Fruit fly (Drosophila melanogaster): ENCODE results near the gene Atg12.

Gene Atg12

DNA sequence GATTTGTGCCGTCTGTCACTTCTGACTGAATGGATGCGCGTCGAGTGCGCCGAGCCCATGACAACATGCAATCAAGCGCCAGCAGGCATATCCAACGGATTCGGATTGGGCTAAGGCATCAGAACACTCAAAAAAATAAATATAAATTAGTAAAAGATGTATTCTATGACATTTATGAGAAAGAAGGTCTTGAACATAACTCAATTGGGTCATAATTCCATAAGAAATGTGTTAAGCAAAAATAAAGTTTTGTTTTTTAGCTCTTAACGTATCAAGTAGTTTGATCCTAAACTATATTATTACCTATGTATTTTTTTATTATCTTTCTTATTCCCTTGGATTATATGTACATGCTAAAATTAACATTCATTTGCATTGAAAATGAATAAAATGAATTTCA lies 23.2 kb upstream of the Atg12 start:
- no peak for TF ChIP-seq noc (tag; optimal IDR thresholded peaks at IDR 0.05)

DNA sequence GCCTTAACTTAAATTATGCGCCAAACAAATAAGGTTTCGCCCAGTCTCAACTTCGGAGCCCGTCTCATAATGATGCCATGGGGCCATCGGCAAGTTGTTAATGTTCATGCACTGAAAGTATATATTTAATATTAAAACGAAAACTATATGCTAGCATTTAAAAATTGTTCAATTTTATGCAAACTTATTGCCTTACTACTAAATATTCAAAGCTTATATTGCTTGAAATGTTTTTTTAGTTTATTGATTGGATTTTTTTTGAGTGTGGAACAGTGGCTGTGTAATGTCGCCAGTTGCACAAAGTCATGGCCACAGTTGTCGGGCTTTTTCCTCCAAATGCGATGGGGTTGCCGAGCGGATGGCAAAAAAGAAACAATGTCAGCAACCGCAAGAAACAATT lies 22.6 kb upstream of the Atg12 start:
- TF ChIP-seq noc (tag; optimal IDR thresholded peaks at IDR 0.05), result no peak

DNA sequence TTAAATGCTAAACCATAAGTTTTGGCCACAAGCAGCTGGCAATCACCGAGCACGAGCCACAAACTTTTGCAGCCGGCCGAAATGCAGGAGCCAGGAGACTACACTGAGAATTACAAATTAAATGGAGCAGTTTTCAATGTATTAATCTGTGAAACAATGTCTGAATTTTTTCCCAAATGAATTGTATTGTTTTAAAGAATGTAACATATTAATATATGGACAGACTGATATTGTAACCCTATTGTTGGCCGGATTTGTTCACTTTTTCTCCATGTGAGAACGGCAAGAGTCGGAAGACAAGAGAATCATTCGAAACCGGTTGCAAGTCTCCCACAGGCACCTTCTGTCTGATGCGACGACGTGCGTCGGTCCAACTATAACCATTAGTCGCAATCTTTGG lies 21.7 kb upstream of the Atg12 start:
- no peak for TF ChIP-seq noc (tag; optimal IDR thresholded peaks at IDR 0.05)

DNA sequence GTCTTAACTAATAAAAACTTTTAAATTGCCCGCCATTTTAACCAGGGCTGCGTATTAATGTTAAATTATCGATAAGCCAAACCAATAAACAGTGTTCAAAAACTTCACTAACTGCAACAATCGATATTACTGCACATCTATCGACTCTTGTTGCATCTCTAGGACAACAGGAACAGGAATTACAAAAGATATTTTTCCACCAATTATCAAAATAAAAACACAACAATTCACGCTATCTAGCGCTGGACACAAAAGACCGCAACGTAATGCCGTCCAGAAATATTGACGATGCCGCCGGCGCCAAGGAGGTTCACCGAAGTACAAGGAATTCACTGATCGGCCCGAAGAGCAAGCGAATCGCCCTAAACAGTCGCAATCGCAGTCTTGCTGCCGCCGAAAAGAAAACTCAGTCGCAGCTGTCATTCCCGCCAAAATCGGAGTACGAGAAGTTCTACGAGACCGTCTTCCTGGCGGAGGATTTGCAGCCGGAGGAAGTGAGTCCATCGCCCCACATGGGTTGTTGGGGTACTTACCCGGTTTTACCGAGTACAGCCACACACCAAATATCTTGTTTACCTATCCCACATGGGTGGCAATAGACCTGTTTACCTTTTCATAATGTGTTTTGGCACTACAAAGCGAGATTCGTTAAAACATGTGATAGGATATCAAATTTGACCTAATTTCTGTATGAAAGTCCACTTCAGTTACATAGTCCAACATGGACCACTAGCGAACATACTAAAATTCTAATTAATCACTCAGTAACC lies 20.6 kb upstream of the Atg12 start, which contains the start of gene vers:
TSS of gene vers (plus strand) at position 136 of the 770 bp plus-strand sequence.
- no peak for TF ChIP-seq noc (tag; optimal IDR thresholded peaks at IDR 0.05)

DNA sequence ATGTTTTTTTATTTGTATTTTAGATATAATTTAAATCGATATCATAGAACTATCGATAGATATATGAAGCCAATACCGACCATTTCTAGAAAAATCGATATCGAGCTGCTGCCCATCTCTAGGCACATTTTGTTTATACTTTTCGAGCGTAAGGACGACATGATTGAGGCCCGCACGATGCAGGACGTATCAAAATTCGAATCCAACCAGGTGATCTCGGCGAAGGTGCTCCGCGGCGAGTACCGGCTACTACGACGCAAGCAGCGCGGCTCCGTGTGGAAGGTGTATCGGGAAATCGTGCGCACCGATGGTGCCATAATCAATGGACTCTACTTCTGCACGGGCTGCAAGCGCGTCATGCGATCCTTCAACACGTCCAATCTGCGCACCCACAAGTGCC lies 18.6 kb upstream of the Atg12 start, which contains the start of gene ssp:
TSS of gene ssp (plus strand) at position 102 of the 400 bp plus-strand sequence.
- no peak for TF ChIP-seq noc (tag; optimal IDR thresholded peaks at IDR 0.05)

DNA sequence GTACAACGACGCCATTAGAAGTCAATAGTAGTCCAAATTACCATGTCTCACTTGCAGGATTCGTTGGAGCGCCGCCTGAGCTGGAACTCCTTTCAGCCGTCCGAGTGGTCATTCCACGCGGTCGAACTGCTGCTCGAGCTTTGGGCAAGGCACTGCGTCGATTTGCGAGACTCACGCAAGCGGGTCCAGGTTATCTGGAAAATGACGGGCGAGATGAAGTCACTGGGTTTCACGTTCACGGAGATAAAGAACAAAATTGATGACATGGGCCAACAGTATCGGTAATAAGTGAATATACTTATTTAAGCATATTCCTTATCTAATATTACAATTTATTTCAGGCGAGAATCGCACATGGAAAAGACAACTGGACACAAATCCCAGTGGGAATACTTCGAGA lies 18.1 kb upstream of the Atg12 start:
- TF ChIP-seq noc (tag; optimal IDR thresholded peaks at IDR 0.05), result no peak

DNA sequence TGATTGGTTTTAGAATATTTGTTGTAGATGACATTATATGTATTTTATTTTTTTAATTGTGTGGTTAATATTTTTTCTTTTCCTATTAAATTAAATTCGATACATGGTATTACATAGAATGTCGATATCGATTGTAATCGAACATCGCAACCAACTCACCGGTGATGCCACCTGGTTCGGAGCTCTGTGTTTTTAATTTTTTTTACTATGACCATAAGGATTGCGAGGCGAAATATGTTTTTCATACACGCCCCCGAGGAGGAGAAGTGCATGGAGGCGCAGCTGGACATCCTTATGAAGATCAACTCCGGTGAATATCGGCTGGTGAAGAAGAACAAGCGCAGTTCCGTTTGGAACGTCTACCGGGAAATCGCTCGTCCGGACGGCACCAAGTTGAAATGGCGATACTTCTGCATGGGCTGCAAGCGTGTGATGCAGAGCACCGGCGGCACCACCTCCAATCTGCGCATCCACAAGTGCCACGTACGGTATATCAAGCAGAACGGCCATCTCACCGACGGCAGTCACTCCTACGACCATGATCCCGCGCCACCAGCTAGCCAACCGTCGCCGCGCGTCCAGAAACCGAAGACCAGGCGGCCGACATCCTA lies 16.8 kb upstream of the Atg12 start, which contains the start of gene CG11560:
TSS of gene CG11560 (plus strand) at position 145 of the 611 bp plus-strand sequence.
- no peak for TF ChIP-seq noc (tag; optimal IDR thresholded peaks at IDR 0.05)

DNA sequence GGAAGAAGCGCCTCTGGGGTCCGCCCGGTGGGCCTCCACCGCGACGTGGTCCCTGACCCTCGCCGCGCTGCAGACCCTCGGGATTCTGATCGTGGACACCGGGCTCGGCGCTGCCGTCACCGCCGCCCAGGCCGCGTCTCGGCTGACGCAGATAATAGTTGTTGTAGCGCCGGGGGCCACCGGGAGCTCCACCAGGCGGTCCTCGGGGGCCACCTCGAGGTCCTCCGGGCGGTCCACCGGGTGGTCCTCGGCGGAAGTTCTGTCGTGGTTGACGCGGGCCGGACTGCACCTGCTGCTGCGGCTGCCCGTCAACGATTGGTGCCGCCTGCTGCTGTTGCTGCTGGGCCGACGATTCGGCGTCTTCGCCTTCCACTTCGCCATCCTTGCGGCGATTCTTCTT lies 13.9 kb upstream of the Atg12 start:
- TF ChIP-seq noc (tag; optimal IDR thresholded peaks at IDR 0.05), result no peak

DNA sequence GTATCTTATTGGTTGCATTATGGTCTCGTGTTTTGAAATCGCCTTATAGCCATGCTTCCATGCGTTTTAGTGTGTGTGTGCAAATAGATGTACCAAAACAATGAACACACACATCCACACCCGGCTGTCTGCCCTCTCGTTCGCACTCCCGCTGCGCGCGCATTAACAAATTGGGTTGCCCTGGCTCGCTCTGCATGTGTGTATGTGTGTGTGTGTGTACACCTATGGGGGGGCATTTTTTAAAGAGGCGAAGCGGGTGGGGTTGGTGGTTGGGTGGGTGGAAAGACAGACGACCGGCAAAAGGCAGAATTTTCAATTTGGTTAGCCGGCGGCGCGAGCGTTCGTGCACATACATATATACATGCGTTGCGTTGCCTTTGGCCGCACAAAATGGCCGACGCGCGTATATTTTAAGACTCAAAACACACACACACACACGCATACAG lies 12.6 kb upstream of the Atg12 start:
- no peak for TF ChIP-seq noc (tag; optimal IDR thresholded peaks at IDR 0.05)

DNA sequence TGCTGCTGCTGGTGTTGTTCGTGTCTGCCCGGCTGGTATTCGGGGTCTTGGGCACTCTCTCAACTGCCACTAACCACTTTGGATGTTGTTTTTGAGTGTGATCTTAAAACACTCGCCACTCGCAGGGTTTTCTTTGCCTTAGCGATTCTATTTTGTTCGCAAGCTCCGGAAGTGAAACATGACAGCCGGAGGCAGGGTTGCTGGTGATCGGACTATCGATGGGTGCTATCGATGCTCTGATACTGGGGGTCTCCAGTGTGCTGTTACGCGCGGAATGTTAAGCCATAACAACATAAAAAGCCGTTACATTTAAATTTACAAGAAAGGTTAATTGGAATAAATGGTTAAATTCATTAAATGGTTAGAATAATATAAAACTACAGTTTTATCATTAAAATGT lies 11.8 kb upstream of the Atg12 start, which contains the start of gene yps:
TSS of gene yps (minus strand) at position 176 of the 400 bp plus-strand sequence.
- TF ChIP-seq noc (tag; optimal IDR thresholded peaks at IDR 0.05), result peak; percentile 66

DNA sequence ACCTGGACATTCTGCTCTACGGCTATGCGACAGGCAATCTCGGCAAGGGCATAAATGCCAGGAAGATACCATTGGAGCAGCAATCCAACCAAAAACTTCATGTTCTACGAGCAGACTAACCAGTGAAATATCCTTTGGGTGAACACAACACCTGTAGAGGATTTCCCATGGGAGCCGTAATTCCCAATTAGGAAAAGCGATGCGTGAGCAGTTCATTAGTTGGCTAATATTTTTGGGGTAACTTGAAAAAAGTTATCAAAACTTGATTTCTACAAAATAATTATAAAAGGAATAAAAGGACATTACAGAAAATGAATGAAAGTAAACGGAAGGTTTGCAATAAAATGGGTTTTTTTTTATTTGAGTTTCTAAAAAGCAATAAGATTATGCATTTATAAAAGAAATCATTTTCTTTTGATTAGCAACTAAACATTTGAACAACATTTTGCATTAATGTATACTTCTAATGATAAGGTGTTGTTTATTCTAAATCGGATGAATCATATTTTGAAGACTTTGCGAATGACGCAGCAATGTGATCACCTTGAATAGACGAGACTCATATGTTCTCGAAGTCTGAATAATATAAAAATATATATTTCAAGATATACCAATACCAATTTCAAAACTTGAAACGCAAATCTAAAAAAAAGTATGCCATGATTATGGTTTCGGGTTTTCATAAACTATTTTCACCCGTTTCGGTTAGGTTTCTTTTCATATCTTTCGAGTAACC lies 9.3 kb upstream of the Atg12 start, which contains the start of the genes Ir68b and CG34241:
TSS of gene Ir68b (minus strand) at position 101 of the 736 bp plus-strand sequence.
TSS of gene CG34241 (plus strand) at position 686 of the 736 bp plus-strand sequence.
- TF ChIP-seq noc (tag; optimal IDR thresholded peaks at IDR 0.05), result no peak

DNA sequence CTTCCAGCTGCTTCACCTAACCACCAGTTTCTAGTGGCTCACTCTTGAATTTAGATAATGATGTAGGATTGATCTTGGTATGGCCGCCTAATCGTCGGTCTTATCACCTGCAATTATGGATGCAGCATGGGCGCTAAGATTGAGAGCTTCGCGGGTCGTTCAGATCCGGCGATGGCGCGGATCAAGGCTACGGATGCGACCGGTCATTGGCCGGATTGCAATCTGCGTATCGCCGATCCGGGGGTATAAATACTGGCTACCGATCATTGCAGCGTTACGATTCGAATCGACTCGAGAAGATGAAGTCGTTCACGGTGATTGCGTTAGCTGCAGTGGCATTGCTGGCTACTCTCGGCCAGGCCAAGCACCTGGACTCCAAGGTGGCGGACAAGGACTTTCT lies 7.7 kb upstream of the Atg12 start, which contains the start of gene Lsp2:
TSS of gene Lsp2 (plus strand) at position 283 of the 400 bp plus-strand sequence.
- no peak for TF ChIP-seq noc (tag; optimal IDR thresholded peaks at IDR 0.05)

DNA sequence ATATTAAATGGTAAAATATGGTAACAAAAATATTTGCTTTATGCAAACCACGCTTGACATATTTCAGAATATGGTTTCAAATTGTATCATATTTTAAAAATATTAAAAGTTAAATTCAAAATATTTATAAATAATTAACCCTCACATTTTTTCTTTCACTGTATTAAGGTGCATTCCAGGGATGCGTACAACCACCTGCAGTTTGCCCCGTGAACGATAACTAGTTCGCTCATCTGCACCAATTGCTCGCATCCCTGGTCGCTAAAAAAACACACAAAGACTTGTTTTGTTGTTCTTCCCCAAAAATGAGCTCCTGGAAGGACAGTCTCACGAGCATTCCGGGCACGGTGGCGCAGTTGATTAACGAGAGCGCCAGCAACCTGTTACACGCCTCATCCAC lies 4.8 kb upstream of the Atg12 start, which contains the start of gene DEF8:
TSS of gene DEF8 (plus strand) at position 229 of the 400 bp plus-strand sequence.
- peak; percentile 62 for TF ChIP-seq noc (tag; optimal IDR thresholded peaks at IDR 0.05)

DNA sequence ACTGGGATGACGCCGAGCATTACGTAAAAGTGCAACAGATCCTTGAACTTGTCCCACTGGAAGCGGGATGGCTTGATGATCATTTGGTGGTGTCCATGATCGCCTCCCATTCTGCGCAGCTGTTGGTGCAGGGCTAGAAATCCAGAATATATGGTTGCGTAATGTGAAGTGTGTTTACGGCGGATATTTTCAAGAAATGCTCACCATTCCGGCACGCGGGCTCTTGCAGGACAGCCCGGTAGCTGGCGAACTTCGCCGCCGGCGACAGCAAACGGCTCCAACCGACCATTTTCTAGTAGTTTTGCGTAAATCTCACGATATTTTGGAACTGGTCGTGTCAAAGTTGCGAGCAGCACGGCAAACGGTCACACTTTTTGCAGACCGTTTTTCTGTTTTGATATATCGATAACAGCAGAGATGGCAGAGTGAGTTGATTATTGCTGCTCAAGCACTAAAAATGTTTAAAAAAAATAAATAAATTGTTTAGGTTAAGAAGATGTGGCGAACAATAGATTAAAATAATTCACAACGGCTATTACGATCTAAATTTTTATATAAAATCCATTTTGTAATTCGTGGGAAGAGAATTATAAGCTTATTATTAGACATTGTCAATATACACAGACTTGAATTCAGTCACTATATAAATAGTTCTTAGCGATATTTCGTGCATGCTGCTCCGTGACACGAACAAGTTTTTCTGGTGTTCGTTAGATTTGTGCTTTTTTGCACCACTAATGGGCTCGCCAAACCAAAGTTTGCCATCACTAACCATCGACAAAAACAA lies 1.5 kb downstream of the Atg12 start, which contains the start of the genes ND-SGDH and RhoGAP68F:
TSS of gene ND-SGDH (minus strand) at position 472 of the 787 bp plus-strand sequence.
TSS of gene RhoGAP68F (plus strand) at position 756 of the 787 bp plus-strand sequence.
- TF ChIP-seq noc (tag; optimal IDR thresholded peaks at IDR 0.05), result peak; percentile 72

DNA sequence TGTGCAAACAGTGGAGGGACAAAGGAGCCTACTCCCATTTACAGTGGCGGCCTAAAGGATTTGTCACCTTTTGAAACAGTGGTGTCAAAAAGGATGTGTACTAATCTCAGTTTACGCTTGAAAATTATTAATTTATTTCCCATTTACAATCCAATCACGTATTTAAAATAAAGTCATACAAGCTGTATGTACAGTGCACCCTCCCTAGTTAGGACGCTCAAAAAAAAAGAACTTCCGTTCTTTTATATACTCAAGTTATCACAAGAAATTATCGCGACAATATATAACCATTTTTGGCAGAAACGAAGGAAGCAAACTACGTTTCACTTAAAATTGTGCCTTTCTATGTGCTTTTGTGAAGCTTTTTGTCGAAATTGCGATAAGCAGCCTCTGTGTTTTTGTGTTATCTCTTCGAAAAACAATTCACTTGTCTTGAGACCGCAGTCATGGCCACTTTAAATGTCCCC lies 2.5 kb downstream of the Atg12 start:
- peak; percentile 75 for TF ChIP-seq noc (tag; optimal IDR thresholded peaks at IDR 0.05)
